Worm (Caenorhabditis elegans): Measurements from ENCODE around the gene cyp-31A3.

Gene cyp-31A3

DNA sequence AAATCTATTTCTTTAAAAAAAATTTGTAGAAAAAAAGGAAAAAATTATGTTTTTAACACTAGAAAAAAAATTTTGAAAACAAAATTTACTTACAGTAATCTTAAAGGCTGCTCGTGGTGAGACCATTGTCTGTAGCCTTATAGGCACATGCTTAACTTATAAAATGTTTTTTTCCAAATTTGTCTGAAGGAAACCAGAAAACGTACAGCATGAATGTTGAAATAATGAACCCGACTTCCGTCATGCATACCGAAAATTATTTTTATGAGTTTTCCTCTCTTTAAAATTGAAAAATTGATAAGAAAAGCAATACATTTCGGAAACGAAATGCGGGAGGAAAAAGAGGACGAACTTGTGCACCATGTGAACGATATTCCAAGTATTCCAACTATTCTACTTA, 10.9 kb downstream of the cyp-31A3 start, which contains the start of gene R11E3.2:
Gene R11E3.2, plus strand, starts transcription at position 301 of the 400 bp plus-strand sequence.
- TF ChIP-seq fos-1 (tag; optimal IDR thresholded peaks at IDR 0.05) (peak; percentile 29), ztf-1 (GFP tag; conservative IDR thresholded peaks at IDR 0.05) (no peak), R02D3.7 (tag; optimal IDR thresholded peaks at IDR 0.05) (no peak)

- TF ChIP-seq aly-2 (tag; optimal IDR thresholded peaks at IDR 0.05) (no peak), unc-62 (GFP tag; optimal IDR thresholded peaks at IDR 0.05) (no peak)
These were observed 15.2 kb downstream of the cyp-31A3 start, which contains the start of gene R11E3.19 for ce11 chrIV:4776001-4776400. TSS of gene R11E3.19 (minus strand) at chrIV:4776101.

DNA sequence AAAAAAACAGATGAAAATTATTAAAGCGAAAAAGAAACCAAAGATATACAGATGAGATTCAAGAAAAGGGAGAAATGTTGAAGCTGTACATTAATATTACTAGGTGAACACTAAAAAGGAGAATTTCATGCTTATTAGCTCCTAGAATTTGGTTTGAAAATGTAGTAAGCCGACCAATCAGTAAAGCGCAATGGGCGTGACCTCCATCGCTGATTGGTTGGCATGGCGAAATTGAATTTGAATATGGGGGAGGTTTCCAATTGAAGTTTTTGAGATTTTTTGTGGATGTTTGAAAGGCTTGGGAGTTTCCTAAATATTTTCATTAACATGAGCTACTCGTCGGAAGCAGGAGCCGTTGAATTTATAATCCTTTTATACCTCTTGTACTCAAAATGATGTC, 15.7 kb downstream of the cyp-31A3 start:
- TF ChIP-seq ceh-16 (tag; optimal IDR thresholded peaks at IDR 0.05) (no peak), nhr-12 (tag; optimal IDR thresholded peaks at IDR 0.05) (no peak), ceh-82 (tag; optimal IDR thresholded peaks at IDR 0.05) (no peak), elt-3 (tag; optimal IDR thresholded peaks at IDR 0.05) (no peak), nhr-21 (tag; optimal IDR thresholded peaks at IDR 0.05) (no peak), ztf-1 (GFP tag; conservative IDR thresholded peaks at IDR 0.05) (no peak), ztf-4 (tag; optimal IDR thresholded peaks at IDR 0.05) (no peak), sma-9 (GFP tag; optimal IDR thresholded peaks at IDR 0.05) (no peak), sma-9 (tag; optimal IDR thresholded peaks at IDR 0.05) (no peak)

ce11 chrIV:4780129-4780528, 19.3 kb downstream of the cyp-31A3 start, which contains the start of gene set-15:
TSS of gene set-15 (minus strand) at chrIV:4780229.
- TF ChIP-seq lin-11 (tag; optimal IDR thresholded peaks at IDR 0.05) (no peak), skn-1 (tag; optimal IDR thresholded peaks at IDR 0.05) (no peak), nhr-10 (tag; optimal IDR thresholded peaks at IDR 0.05) (no peak), mdl-1 (tag; optimal IDR thresholded peaks at IDR 0.05) (no peak), blmp-1 (tag; optimal IDR thresholded peaks at IDR 0.05; ENCODE audit: insufficient read depth) (no peak), ceh-82 (tag; optimal IDR thresholded peaks at IDR 0.05) (no peak)

DNA sequence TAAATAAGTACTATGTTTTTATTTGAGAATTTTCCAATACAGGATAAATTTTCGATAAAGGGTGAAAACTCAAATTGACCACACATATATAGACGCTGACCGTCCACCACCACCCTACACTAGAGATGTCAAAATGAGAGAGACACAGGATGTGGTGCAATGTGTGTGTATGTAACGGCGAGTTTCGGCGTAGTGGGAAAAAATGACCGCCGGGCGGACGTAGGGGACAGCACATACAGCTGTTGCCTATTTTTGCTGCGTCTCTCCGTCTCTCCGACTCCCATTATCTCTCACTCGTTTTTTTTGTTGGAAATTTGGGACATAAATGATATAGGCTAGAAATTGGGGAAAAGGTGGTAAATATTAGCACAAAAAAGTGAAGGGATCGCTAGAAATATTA, 20.3 kb downstream of the cyp-31A3 start:
- TF ChIP-seq lin-39 (tag; optimal IDR thresholded peaks at IDR 0.05), result no peak
- TF ChIP-seq elt-1 (tag; optimal IDR thresholded peaks at IDR 0.05), result no peak
- peak; percentile 7 for TF ChIP-seq nhr-129 (tag; optimal IDR thresholded peaks at IDR 0.05)
- TF ChIP-seq egl-27 (tag; optimal IDR thresholded peaks at IDR 0.05), result no peak
- TF ChIP-seq zag-1 (tag; optimal IDR thresholded peaks at IDR 0.05), result no peak
- peak; percentile 50 for TF ChIP-seq F13H6.1 (tag; optimal IDR thresholded peaks at IDR 0.05)
- TF ChIP-seq nhr-10 (tag; optimal IDR thresholded peaks at IDR 0.05), result no peak
- no peak for TF ChIP-seq ztf-11 (tag; optimal IDR thresholded peaks at IDR 0.05)
- peak; percentile 1 for TF ChIP-seq unc-55 (GFP tag; optimal IDR thresholded peaks at IDR 0.05)
- no peak for TF ChIP-seq lsy-2 (tag; optimal IDR thresholded peaks at IDR 0.05)
- no peak for TF ChIP-seq nhr-6 (tag; optimal IDR thresholded peaks at IDR 0.05)
- no peak for TF ChIP-seq aly-2 (tag; optimal IDR thresholded peaks at IDR 0.05)

DNA sequence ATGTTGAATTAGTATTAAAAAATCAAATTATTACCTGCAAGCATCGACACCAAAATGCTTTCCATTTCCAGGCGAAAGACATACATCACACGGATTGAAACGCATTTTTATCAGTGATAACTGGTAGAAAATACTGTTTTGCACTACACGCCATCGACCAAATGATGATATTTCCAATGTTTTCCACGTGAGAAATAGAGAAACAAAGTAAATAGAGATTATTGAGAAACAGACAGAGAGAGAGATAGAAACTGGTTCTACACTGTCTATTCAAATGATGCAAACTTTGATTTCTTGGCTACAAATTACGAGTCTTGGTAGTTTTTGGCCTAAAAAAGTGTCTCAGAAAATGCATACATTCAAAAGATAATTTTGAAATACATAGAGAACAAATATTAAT, 27.5 kb downstream of the cyp-31A3 start, which contains the start of gene nhr-104:
Gene nhr-104, minus strand, starts transcription at position 361 of the 400 bp plus-strand sequence.
- TF ChIP-seq nhr-11 (tag; optimal IDR thresholded peaks at IDR 0.05) (no peak), ceh-16 (tag; optimal IDR thresholded peaks at IDR 0.05) (no peak), nhr-6 (tag; optimal IDR thresholded peaks at IDR 0.05) (no peak), lsy-2 (tag; optimal IDR thresholded peaks at IDR 0.05) (peak in 1 of 2 experiments; percentile 56), skn-1 (tag; optimal IDR thresholded peaks at IDR 0.05) (peak; percentile 78), blmp-1 (tag; optimal IDR thresholded peaks at IDR 0.05; ENCODE audit: insufficient read depth) (peak; percentile 5), ztf-11 (tag; optimal IDR thresholded peaks at IDR 0.05) (no peak), lin-11 (tag; optimal IDR thresholded peaks at IDR 0.05) (no peak), sma-3 (GFP tag; optimal IDR thresholded peaks at IDR 0.05) (peak; percentile 59), ztf-4 (tag; optimal IDR thresholded peaks at IDR 0.05) (no peak), alr-1 (tag; optimal IDR thresholded peaks at IDR 0.05) (no peak), nhr-77 (tag; optimal IDR thresholded peaks at IDR 0.05) (no peak), unc-55 (GFP tag; optimal IDR thresholded peaks at IDR 0.05) (no peak), crh-2 (tag; optimal IDR thresholded peaks at IDR 0.05) (peak; percentile 68), Y55F3AM.14 (GFP tag; optimal IDR thresholded peaks at IDR 0.05) (no peak), C34F6.9 (tag; optimal IDR thresholded peaks at IDR 0.05) (peak; percentile 47), unc-62 (GFP tag; optimal IDR thresholded peaks at IDR 0.05) (no peak), elt-3 (tag; optimal IDR thresholded peaks at IDR 0.05) (no peak), ama-1 (optimal IDR thresholded peaks at IDR 0.05) (no peak), nhr-21 (tag; optimal IDR thresholded peaks at IDR 0.05) (peak; percentile 38), sem-4 (tag; optimal IDR thresholded peaks at IDR 0.05) (no peak), gmeb-1 (tag; optimal IDR thresholded peaks at IDR 0.05) (peak; percentile 54), elt-1 (tag; optimal IDR thresholded peaks at IDR 0.05) (no peak), ZK546.5 (tag; optimal IDR thresholded peaks at IDR 0.05) (no peak), lin-13 (GFP tag; optimal IDR thresholded peaks at IDR 0.05) (no peak), dmd-4 (tag; optimal IDR thresholded peaks at IDR 0.05) (no peak), lin-39 (tag; optimal IDR thresholded peaks at IDR 0.05) (no peak), zag-1 (tag; optimal IDR thresholded peaks at IDR 0.05) (no peak), sma-9 (GFP tag; optimal IDR thresholded peaks at IDR 0.05) (peak; percentile 74), sma-9 (tag; optimal IDR thresholded peaks at IDR 0.05) (no peak), snpc-4 (tag; optimal IDR thresholded peaks at IDR 0.05) (no peak), mdl-1 (tag; optimal IDR thresholded peaks at IDR 0.05) (peak in 1 of 2 experiments; percentile 36)
